Fruit fly (Drosophila melanogaster) whole organism, embryonic: ENCODE data around the gene CG8673.

Experiments used
- B-H2 ChIP-seq: fragments of 200-800 bp; sonication (Bioruptor generic); optimal IDR thresholded peaks from 2 replicates; lab custom pipeline; 2018; ENCODE audit warnings: missing biosample characterization, mild to moderate bottlenecking, missing genetic modification characterization
- CG11696 ChIP-seq: fragments of 200-800 bp; sonication (Bioruptor generic); IDR thresholded peaks from 2 replicates; pipeline ENCODE4 v1.3.6; 2022; ENCODE audit warnings: missing biosample characterization, missing genetic modification characterization
- CG13296 ChIP-seq: fragments of 200-800 bp; sonication (Bioruptor generic); optimal IDR thresholded peaks from 3 replicates; lab custom pipeline; 2018; ENCODE audit warnings: missing biosample characterization, mild to moderate bottlenecking, missing genetic modification characterization
- CG34376 ChIP-seq: fragments of 200-800 bp; sonication (Bioruptor generic); optimal IDR thresholded peaks from 2 replicates; lab custom pipeline; 2018; ENCODE audit warnings: missing biosample characterization, mild to moderate bottlenecking, missing genetic modification characterization
- CG7357 ChIP-seq: fragments of 200-800 bp; sonication (Bioruptor generic); IDR thresholded peaks from 3 replicates; pipeline ENCODE4 v1.3.6; 2022; ENCODE audit warnings: missing biosample characterization, missing genetic modification characterization
- Ets97D ChIP-seq: fragments of 200-800 bp; sonication (Bioruptor generic); optimal IDR thresholded peaks from 3 replicates; lab custom pipeline; 2016; ENCODE audit warnings: missing biosample characterization, missing genetic modification characterization
- bbx ChIP-seq: fragments of 200-800 bp; sonication (Bioruptor generic); IDR thresholded peaks from 2 replicates; pipeline ENCODE4 v1.3.6; 2022; ENCODE audit warnings: missing biosample characterization, missing genetic modification characterization; ENCODE audit not compliant: partially characterized antibody
- cato ChIP-seq: fragments of 200-800 bp; sonication (Bioruptor generic); optimal IDR thresholded peaks from 2 replicates; lab custom pipeline; 2016; ENCODE audit warnings: missing biosample characterization, missing genetic modification characterization, borderline replicate concordance
- fd64A ChIP-seq: fragments of 200-800 bp; sonication (Bioruptor generic); optimal IDR thresholded peaks from 3 replicates; lab custom pipeline; 2018; ENCODE audit warnings: missing biosample characterization, mild to moderate bottlenecking, missing genetic modification characterization
- nau ChIP-seq: fragments of 200-800 bp; sonication (Bioruptor generic); optimal IDR thresholded peaks from 3 replicates; lab custom pipeline; 2017; ENCODE audit warnings: missing biosample characterization, mild to moderate bottlenecking, missing genetic modification characterization, missing genetic modification reagents
- zen2 ChIP-seq: fragments of 200-800 bp; sonication (Bioruptor generic); IDR thresholded peaks from 3 replicates; pipeline ENCODE4 v1.3.6; 2022; ENCODE audit warnings: missing biosample characterization, missing genetic modification characterization; ENCODE audit not compliant: partially characterized antibody

DNA sequence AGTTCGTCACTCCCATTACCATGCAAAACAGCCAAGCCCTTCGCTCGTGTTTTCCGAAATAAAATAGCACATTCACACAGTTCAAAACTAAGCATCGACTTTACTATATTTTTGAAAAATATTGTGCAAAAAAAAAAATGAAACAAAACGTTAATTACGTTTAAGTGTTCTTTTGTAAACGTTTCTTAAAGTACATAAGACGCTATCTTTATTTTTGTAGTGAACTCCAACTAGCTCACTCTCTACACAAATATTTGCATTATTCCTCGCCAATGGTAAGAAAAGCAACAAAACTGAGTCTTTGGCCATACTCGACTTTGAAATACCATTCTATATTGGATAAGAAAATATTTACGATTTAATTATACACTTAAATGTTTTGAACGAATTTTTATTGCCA lies 6.6 kb downstream of the CG8673 start:
- no peak for TF ChIP-seq nau (GFP tag; lab: Kevin White, UChicago)
- TF ChIP-seq fd64A (GFP tag; lab: Kevin White, UChicago): no peak
- TF ChIP-seq CG7357: no peak
- TF ChIP-seq CG34376 (GFP tag; lab: Kevin White, UChicago): no peak
- TF ChIP-seq cato (GFP tag; lab: Kevin White, UChicago): no peak
- TF ChIP-seq bbx: no peak
- no peak for TF ChIP-seq CG11696
- TF ChIP-seq Ets97D: no peak
- TF ChIP-seq zen2: no peak
- TF ChIP-seq CG13296 (GFP tag; lab: Kevin White, UChicago): no peak
- no peak for TF ChIP-seq B-H2 (GFP tag; lab: Kevin White, UChicago)
